Fruit fly (Drosophila melanogaster) whole organism, embryonic: ENCODE measurements around the gene CG46309.
A peak's percentile ranks its signal among the peaks of the same experiment; 100 is the strongest.

Source experiments
- Awh ChIP-seq: fragments of 200-800 bp; sonication (Bioruptor generic); IDR thresholded peaks from 2 replicates; pipeline ENCODE4, ENCODE4 v1.3.6; 2022; ENCODE audit warnings: missing biosample characterization, missing genetic modification characterization
- CG10267 ChIP-seq: fragments of 200-800 bp; sonication (Bioruptor generic); optimal IDR thresholded peaks from 2 replicates; lab custom pipeline; 2018; ENCODE audit warnings: missing biosample characterization, mild to moderate bottlenecking, missing genetic modification characterization, moderate library complexity
- CG12236 ChIP-seq: fragments of 200-800 bp; sonication (Bioruptor generic); optimal IDR thresholded peaks from 2 replicates; lab custom pipeline; 2016; ENCODE audit warnings: missing biosample characterization, missing genetic modification characterization
- CG13624 ChIP-seq: fragments of 200-800 bp; sonication (Bioruptor generic); optimal IDR thresholded peaks from 2 replicates; lab custom pipeline; 2016; ENCODE audit warnings: missing biosample characterization, missing genetic modification characterization
- CG15601 ChIP-seq: fragments of 200-800 bp; sonication (Bioruptor generic); optimal IDR thresholded peaks from 3 replicates; lab custom pipeline; 2019; ENCODE audit warnings: missing biosample characterization, mild to moderate bottlenecking, missing genetic modification characterization, moderate library complexity
- CG18011 ChIP-seq: fragments of 200-800 bp; sonication (Bioruptor generic); optimal IDR thresholded peaks from 2 replicates; lab custom pipeline; 2017; ENCODE audit warnings: missing biosample characterization, missing genetic modification characterization, mild to moderate bottlenecking, moderate library complexity, missing genotype
- CG2116 ChIP-seq: fragments of 200-800 bp; sonication (Bioruptor generic); optimal IDR thresholded peaks from 3 replicates; lab custom pipeline; 2018; ENCODE audit warnings: missing biosample characterization, mild to moderate bottlenecking, missing genetic modification characterization
- CG31441 ChIP-seq: fragments of 200-800 bp; sonication (Bioruptor generic); IDR thresholded peaks from 2 replicates; pipeline ENCODE4 v1.3.6; 2022; ENCODE audit warnings: missing biosample characterization, missing genetic modification characterization
- CG33213 ChIP-seq: fragments of 200-800 bp; sonication (Bioruptor generic); optimal IDR thresholded peaks from 3 replicates; lab custom pipeline; 2016; ENCODE audit warnings: missing biosample characterization, missing genetic modification characterization
- CG33557 ChIP-seq: fragments of 200-800 bp; sonication (Bioruptor generic); optimal IDR thresholded peaks from 2 replicates; lab custom pipeline; 2019; ENCODE audit warnings: missing biosample characterization, mild to moderate bottlenecking, missing genetic modification characterization, moderate library complexity
- CG34224 ChIP-seq: fragments of 200-800 bp; sonication (Bioruptor generic); IDR thresholded peaks from 3 replicates; pipeline ENCODE4 v1.3.6; 2022; ENCODE audit warnings: missing biosample characterization, missing genetic modification characterization; ENCODE audit not compliant: partially characterized antibody
- CG4328 ChIP-seq: fragments of 200-800 bp; sonication (Bioruptor generic); optimal IDR thresholded peaks from 3 replicates; lab custom pipeline; 2017; ENCODE audit warnings: missing biosample characterization, missing genetic modification reagents, missing genetic modification characterization
- CG4730 ChIP-seq: fragments of 200-800 bp; sonication (Bioruptor generic); IDR thresholded peaks from 2 replicates; pipeline ENCODE4 v1.3.6; 2022; ENCODE audit warnings: missing biosample characterization, missing genetic modification characterization
- CG6654 ChIP-seq: fragments of 200-800 bp; sonication (Bioruptor generic); optimal IDR thresholded peaks from 2 replicates; lab custom pipeline; 2017; ENCODE audit warnings: missing biosample characterization, mild to moderate bottlenecking, missing genetic modification characterization
- CG6854 ChIP-seq: fragments of 200-800 bp; sonication (Bioruptor generic); optimal IDR thresholded peaks from 3 replicates; lab custom pipeline; 2017; ENCODE audit warnings: missing biosample characterization, mild to moderate bottlenecking, missing genetic modification characterization
- CG7786 ChIP-seq: fragments of 200-800 bp; sonication (Bioruptor generic); optimal IDR thresholded peaks from 2 replicates; lab custom pipeline; 2016; ENCODE audit warnings: missing biosample characterization, missing genetic modification characterization
- CG8290 ChIP-seq, 3 experiments: fragments of 200-800 bp; sonication (Bioruptor generic); optimal IDR thresholded peaks; 2 replicates each; lab custom pipeline; 2016 to 2019; ENCODE audit warnings: missing biosample characterization in 3 of 3, missing genetic modification characterization in 3 of 3, mild to moderate bottlenecking in 2 of 3, moderate library complexity in 1 of 3
- Dfd ChIP-seq, 2 experiments: fragments of >200 bp; optimal IDR thresholded peaks; 2 replicates each; lab custom pipeline; 2017; ENCODE audit warnings: missing biosample characterization in 2 of 2, missing genetic modification characterization in 2 of 2
- Dref ChIP-seq: fragments of 200-800 bp; sonication (Bioruptor generic); IDR thresholded peaks from 2 replicates; pipeline ENCODE4 v1.3.6; 2022; ENCODE audit warnings: missing biosample characterization, missing genetic modification characterization
- E2f1 ChIP-seq: fragments of 200-800 bp; sonication (Bioruptor generic); IDR thresholded peaks from 2 replicates; pipeline ENCODE4 v1.3.6; 2022; ENCODE audit warnings: missing biosample characterization, missing genetic modification characterization
- GATAe ChIP-seq: fragments of 200-800 bp; sonication (Bioruptor generic); conservative IDR thresholded peaks from 2 replicates; pipeline ENCODE4 v1.3.6; 2022; ENCODE audit warnings: missing biosample characterization, missing genetic modification characterization
- Gsc ChIP-seq: fragments of 200-800 bp; sonication (Bioruptor generic); IDR thresholded peaks from 2 replicates; pipeline ENCODE4 v1.3.6; 2022; ENCODE audit warnings: missing biosample characterization, missing genetic modification characterization
- H15 ChIP-seq: fragments of 200-800 bp; sonication (Bioruptor generic); IDR thresholded peaks from 3 replicates; pipeline ENCODE4 v1.3.6; 2022; ENCODE audit warnings: missing biosample characterization, missing genetic modification characterization
- Hand ChIP-seq: fragments of 200-800 bp; sonication (Bioruptor generic); optimal IDR thresholded peaks from 2 replicates; lab custom pipeline; 2017; ENCODE audit warnings: mild to moderate bottlenecking, missing biosample characterization, missing genetic modification reagents, missing genetic modification characterization
- HmgD ChIP-seq: fragments of 200-800 bp; sonication (Bioruptor generic); optimal IDR thresholded peaks from 3 replicates; lab custom pipeline; 2016; ENCODE audit warnings: missing biosample characterization, missing genetic modification characterization
- Mrtf ChIP-seq: fragments of 200-800 bp; sonication (Bioruptor generic); IDR thresholded peaks from 3 replicates; pipeline ENCODE4 v1.3.6; 2022; ENCODE audit warnings: missing biosample characterization, missing genetic modification characterization
- Nf-YA ChIP-seq: fragments of 200-800 bp; sonication (Bioruptor generic); IDR thresholded peaks from 2 replicates; pipeline ENCODE4 v1.3.6; 2022; ENCODE audit warnings: missing biosample characterization, missing genetic modification characterization
- Oli ChIP-seq: fragments of 200-800 bp; sonication (Bioruptor generic); optimal IDR thresholded peaks from 2 replicates; lab custom pipeline; 2018; ENCODE audit warnings: missing biosample characterization, mild to moderate bottlenecking, missing genetic modification characterization, moderate library complexity
- Poxn ChIP-seq: fragments of 200-800 bp; sonication (Bioruptor generic); IDR thresholded peaks from 2 replicates; pipeline ENCODE4 v1.3.6; 2022; ENCODE audit warnings: missing biosample characterization, missing genetic modification characterization
- Trl ChIP-seq, 3 experiments: fragments of >200 bp in 2 of 3; fragments of 200-800 bp in 1 of 3; sonication (Bioruptor generic) in 1 of 3; optimal IDR thresholded peaks; 2 replicates in 1 of 3; 3 replicates in 2 of 3; lab custom pipeline; 2016 to 2017; ENCODE audit warnings: missing biosample characterization in 1 of 3, missing genetic modification characterization in 1 of 3
- ac ChIP-seq: fragments of 200-800 bp; sonication (Bioruptor generic); optimal IDR thresholded peaks from 3 replicates; lab custom pipeline; 2017; ENCODE audit warnings: missing biosample characterization, mild to moderate bottlenecking, missing genetic modification characterization
- cas ChIP-seq: fragments of 200-800 bp; sonication (Bioruptor generic); IDR thresholded peaks from 2 replicates; pipeline ENCODE4 v1.3.6; 2022; ENCODE audit warnings: missing biosample characterization, missing genetic modification characterization
- caup ChIP-seq: fragments of 200-800 bp; sonication (Bioruptor generic); optimal IDR thresholded peaks from 3 replicates; lab custom pipeline; 2017; ENCODE audit warnings: missing biosample characterization, mild to moderate bottlenecking, missing genetic modification characterization, moderate library complexity; ENCODE audit not compliant: severe bottlenecking
- cwo ChIP-seq: fragments of 200-800 bp; sonication (Bioruptor generic); optimal IDR thresholded peaks from 3 replicates; lab custom pipeline; 2017; ENCODE audit warnings: missing biosample characterization, missing genetic modification characterization, mild to moderate bottlenecking, moderate library complexity, missing genetic modification reagents
- disco-r ChIP-seq: fragments of 200-800 bp; sonication (Bioruptor generic); optimal IDR thresholded peaks from 2 replicates; lab custom pipeline; 2016; ENCODE audit warnings: missing biosample characterization, missing genetic modification characterization
- esg ChIP-seq: fragments of 200-800 bp; sonication (Bioruptor generic); conservative IDR thresholded peaks from 2 replicates; pipeline ENCODE4 v1.3.6; 2022; ENCODE audit warnings: missing biosample characterization, missing genetic modification characterization
- hth ChIP-seq: fragments of >200 bp; optimal IDR thresholded peaks from 2 replicates; lab custom pipeline; 2017; ENCODE audit warnings: inconsistent platforms
- inv ChIP-seq: fragments of 200-800 bp; sonication (Bioruptor generic); IDR thresholded peaks from 2 replicates; pipeline ENCODE4 v1.3.6; 2022; ENCODE audit warnings: missing biosample characterization, missing genetic modification characterization; ENCODE audit not compliant: partially characterized antibody
- jigr1 ChIP-seq: fragments of 200-800 bp; sonication (Bioruptor generic); IDR thresholded peaks from 3 replicates; pipeline ENCODE4 v1.3.6; 2022; ENCODE audit warnings: missing biosample characterization, missing genetic modification characterization
- kni ChIP-seq: fragments of 200-800 bp; sonication (Bioruptor generic); optimal IDR thresholded peaks from 3 replicates; lab custom pipeline; 2017; ENCODE audit warnings: mild to moderate bottlenecking, missing biosample characterization, missing genetic modification reagents, missing genetic modification characterization
- lab ChIP-seq: fragments of 200-800 bp; sonication (Bioruptor generic); optimal IDR thresholded peaks from 3 replicates; lab custom pipeline; 2017; ENCODE audit warnings: missing biosample characterization, missing genetic modification characterization, mild to moderate bottlenecking, moderate library complexity, missing genetic modification reagents
- nerfin-1 ChIP-seq: fragments of 200-800 bp; sonication (Bioruptor generic); optimal IDR thresholded peaks from 3 replicates; lab custom pipeline; 2019; ENCODE audit warnings: missing biosample characterization, mild to moderate bottlenecking, missing genetic modification characterization, moderate library complexity
- pros ChIP-seq: fragments of 200-800 bp; sonication (Bioruptor generic); optimal IDR thresholded peaks from 3 replicates; lab custom pipeline; 2019; ENCODE audit warnings: missing biosample characterization, mild to moderate bottlenecking, missing genetic modification characterization, moderate library complexity
- pzg ChIP-seq: fragments of 200-800 bp; sonication (Bioruptor generic); optimal IDR thresholded peaks from 3 replicates; lab custom pipeline; 2018; ENCODE audit warnings: missing biosample characterization, mild to moderate bottlenecking, missing genetic modification characterization, moderate library complexity
- schlank ChIP-seq: fragments of 200-800 bp; sonication (Bioruptor generic); optimal IDR thresholded peaks from 2 replicates; lab custom pipeline; 2018; ENCODE audit warnings: missing biosample characterization, mild to moderate bottlenecking, missing genetic modification characterization
- slou ChIP-seq: fragments of 200-800 bp; sonication (Bioruptor generic); optimal IDR thresholded peaks from 3 replicates; lab custom pipeline; 2016; ENCODE audit warnings: missing biosample characterization, missing genetic modification characterization
- sna ChIP-seq: fragments of 200-800 bp; sonication (Bioruptor generic); IDR thresholded peaks from 2 replicates; pipeline ENCODE4 v1.3.6; 2022; ENCODE audit warnings: missing biosample characterization, missing genetic modification characterization; ENCODE audit not compliant: partially characterized antibody
- tx ChIP-seq: fragments of 200-800 bp; sonication (Bioruptor generic); optimal IDR thresholded peaks from 2 replicates; lab custom pipeline; 2016; ENCODE audit warnings: missing biosample characterization, missing genetic modification characterization

The CG46309 gene

dm6 chr2L:16287602-16288392 is 36.2 kb upstream of the CG46309 start, which contains the start of the genes crp and pkaap (continued):
- TF ChIP-seq Gsc: no peak
- no peak for TF ChIP-seq CG31441
- TF ChIP-seq CG33557: peak; percentile 37
- no peak for TF ChIP-seq H15
- peak; percentile 61 for TF ChIP-seq schlank (tag; lab: Kevin White, UChicago)
- TF ChIP-seq CG15601 (tag; lab: Kevin White, UChicago): peak; percentile 75
- TF ChIP-seq CG2116 (GFP tag; lab: Kevin White, UChicago): peak; percentile 76
- TF ChIP-seq CG6654 (GFP tag; lab: Kevin White, UChicago): peak; percentile 43
- peak; percentile 64 for TF ChIP-seq Hand
- peak; percentile 86 for TF ChIP-seq slou
- TF ChIP-seq CG7786: peak; percentile 76
- peak; percentile 3 for TF ChIP-seq ac (GFP tag; lab: Kevin White, UChicago)
- TF ChIP-seq caup (GFP tag; lab: Kevin White, UChicago): peak; percentile 87
- TF ChIP-seq cwo: peak; percentile 59
- TF ChIP-seq GATAe: no peak
- TF ChIP-seq inv (GFP tag; lab: Robert Waterston, UW): no peak
- peak; percentile 97 for TF ChIP-seq pzg
- TF ChIP-seq Nf-YA (GFP tag; lab: Robert Waterston, UW): no peak
- no peak for TF ChIP-seq nerfin-1 (tag; lab: Kevin White, UChicago)
- peak; percentile 84 for TF ChIP-seq tx
- no peak for TF ChIP-seq cas (GFP tag; lab: Robert Waterston, UW)
- no peak for TF ChIP-seq kni (GFP tag; lab: Kevin White, UChicago)
- TF ChIP-seq CG4730 (GFP tag; lab: Robert Waterston, UW): no peak
- TF ChIP-seq pros (GFP tag; lab: Kevin White, UChicago): peak; percentile 23
- peak; percentile 100 for TF ChIP-seq CG10267
- TF ChIP-seq HmgD (GFP tag; lab: Kevin White, UChicago): peak; percentile 85
- TF ChIP-seq Mrtf (GFP tag; lab: Robert Waterston, UW): no peak
- no peak for TF ChIP-seq Trl (optimal IDR thresholded peaks at IDR 0.05; lab: Kevin White, UChicago)
- peak; percentile 94 for TF ChIP-seq Trl (GFP tag; optimal IDR thresholded peaks at IDR 0.05; lab: Kevin White, UChicago)
- TF ChIP-seq disco-r: peak; percentile 60
- no peak for TF ChIP-seq Oli (tag; lab: Kevin White, UChicago)
- no peak for TF ChIP-seq E2f1
- TF ChIP-seq CG33213 (GFP tag; lab: Kevin White, UChicago): peak; percentile 95
- TF ChIP-seq CG34224 (GFP tag; lab: Robert Waterston, UW): no peak
- TF ChIP-seq Dref (GFP tag; lab: Robert Waterston, UW): no peak
- peak; percentile 46 for TF ChIP-seq CG18011
- no peak for TF ChIP-seq jigr1 (GFP tag; lab: Robert Waterston, UW)
- TF ChIP-seq CG6854: peak; percentile 37
- TF ChIP-seq Dfd (GFP tag; optimal IDR thresholded peaks at IDR 0.05; lab: Kevin White, UChicago): no peak
- TF ChIP-seq CG13624 (GFP tag; lab: Kevin White, UChicago): peak; percentile 78
- no peak for TF ChIP-seq Poxn (GFP tag; lab: Robert Waterston, UW)
- TF ChIP-seq CG8290 (GFP tag; optimal IDR thresholded peaks at IDR 0.05; lab: Kevin White, UChicago): peak; percentile 88
- peak; percentile 38 to 96 for TF ChIP-seq CG8290 (tag; optimal IDR thresholded peaks at IDR 0.05; lab: Kevin White, UChicago)
- TF ChIP-seq esg: no peak
- no peak for TF ChIP-seq sna (GFP tag; lab: Robert Waterston, UW)
- TF ChIP-seq CG12236: peak; percentile 59
- TF ChIP-seq lab (GFP tag; lab: Kevin White, UChicago): peak; percentile 85
- TF ChIP-seq Awh (GFP tag; lab: Robert Waterston, UW): no peak
- no peak for TF ChIP-seq hth (lab: Kevin White, UChicago)
- TF ChIP-seq CG4328 (GFP tag; lab: Kevin White, UChicago): peak; percentile 68
